Fruit fly (Drosophila melanogaster): Measurements from ENCODE around the gene CG11975.

- no peak for TF ChIP-seq CTCF (optimal IDR thresholded peaks at IDR 0.05)
- no peak for TF ChIP-seq CG8478 (optimal IDR thresholded peaks at IDR 0.05)
These were observed 11.7 kb upstream of the CG11975 start for dm6 chr3R:8981209-8981996.
